Worm (Caenorhabditis elegans): Measurements from ENCODE around the gene F32D8.8.

F32D8.8 gene

ce11 chrV:10862457-10863097 is 40.0 kb downstream of the F32D8.8 start (continued):
- TF ChIP-seq C04F5.9 (tag; optimal IDR thresholded peaks at IDR 0.05) (no peak), rnt-1 (tag; optimal IDR thresholded peaks at IDR 0.05) (no peak), sox-4 (tag; optimal IDR thresholded peaks at IDR 0.05) (peak; percentile 27), snpc-4 (tag; optimal IDR thresholded peaks at IDR 0.05) (no peak), egl-13 (tag; optimal IDR thresholded peaks at IDR 0.05) (peak; percentile 70), sptf-1 (tag; optimal IDR thresholded peaks at IDR 0.05) (no peak), ces-1 (GFP tag; optimal IDR thresholded peaks at IDR 0.05) (no peak), ceh-82 (tag; optimal IDR thresholded peaks at IDR 0.05) (no peak), pax-3 (tag; optimal IDR thresholded peaks at IDR 0.05) (peak; percentile 75), blmp-1 (tag; optimal IDR thresholded peaks at IDR 0.05) (no peak), irx-1 (tag; optimal IDR thresholded peaks at IDR 0.05) (no peak), lsy-2 (tag; optimal IDR thresholded peaks at IDR 0.05) (no peak), elt-2 (tag; optimal IDR thresholded peaks at IDR 0.05) (no peak), ztf-11 (tag; optimal IDR thresholded peaks at IDR 0.05) (no peak), F16B12.6 (tag; optimal IDR thresholded peaks at IDR 0.05) (no peak), C16A3.4 (tag; optimal IDR thresholded peaks at IDR 0.05) (no peak), unc-30 (tag; optimal IDR thresholded peaks at IDR 0.05) (no peak), aha-1 (tag; optimal IDR thresholded peaks at IDR 0.05) (no peak), fkh-8 (tag; optimal IDR thresholded peaks at IDR 0.05) (peak; percentile 81), fos-1 (tag; optimal IDR thresholded peaks at IDR 0.05) (no peak), dpl-1 (GFP tag; optimal IDR thresholded peaks at IDR 0.05) (no peak), unc-62 (GFP tag; optimal IDR thresholded peaks at IDR 0.05) (no peak), snu-23 (GFP tag; optimal IDR thresholded peaks at IDR 0.05) (no peak), ets-5 (GFP tag; IDR thresholded peaks at IDR 0.05) (no peak), pag-3 (tag; optimal IDR thresholded peaks at IDR 0.05; ENCODE audit: borderline replicate concordance, insufficient read depth) (no peak), lin-14 (GFP tag; optimal IDR thresholded peaks at IDR 0.05) (peak; percentile 40), nhr-47 (tag; optimal IDR thresholded peaks at IDR 0.05) (peak; percentile 76), unc-130 (tag; optimal IDR thresholded peaks at IDR 0.05) (no peak), hlh-4 (tag; optimal IDR thresholded peaks at IDR 0.05) (no peak), ceh-63 (GFP tag; optimal IDR thresholded peaks at IDR 0.05) (no peak), nhr-19 (GFP tag; conservative IDR thresholded peaks at IDR 0.05) (no peak), ceh-88 (GFP tag; IDR thresholded peaks at IDR 0.05) (no peak), nhr-76 (tag; optimal IDR thresholded peaks at IDR 0.05) (no peak), mdl-1 (tag; optimal IDR thresholded peaks at IDR 0.05) (no peak), elt-3 (tag; optimal IDR thresholded peaks at IDR 0.05) (no peak), fkh-4 (tag; optimal IDR thresholded peaks at IDR 0.05; ENCODE audit: borderline replicate concordance) (no peak), jun-1 (tag; optimal IDR thresholded peaks at IDR 0.05) (no peak), pqm-1 (tag; optimal IDR thresholded peaks at IDR 0.05) (no peak), nhr-237 (tag; optimal IDR thresholded peaks at IDR 0.05) (no peak), nhr-90 (tag; optimal IDR thresholded peaks at IDR 0.05; ENCODE audit: poor library complexity) (no peak), hlh-17 (GFP tag; optimal IDR thresholded peaks at IDR 0.05; ENCODE audit: borderline replicate concordance) (no peak), nhr-85 (tag) (no peak), mef-2 (tag; optimal IDR thresholded peaks at IDR 0.05) (no peak), nhr-12 (tag; optimal IDR thresholded peaks at IDR 0.05) (no peak), ceh-8 (GFP tag; optimal IDR thresholded peaks at IDR 0.05) (no peak), aly-2 (tag; optimal IDR thresholded peaks at IDR 0.05) (no peak), lin-13 (GFP tag; optimal IDR thresholded peaks at IDR 0.05) (no peak), zip-4 (GFP tag; optimal IDR thresholded peaks at IDR 0.05) (no peak)
